Worm (Caenorhabditis elegans) whole organism, dauer: ENCODE measurements around the gene mans-3.

Experiments
- unc-62 ChIP-seq: sonication (generic microtip); optimal IDR thresholded peaks from 2 replicates; lab custom pipeline; 2017; ENCODE audit warnings: missing biosample characterization, missing genetic modification reagents, missing genetic modification characterization

The mans-3 gene

ce11 chrX:5137716-5138470, 27.3 kb upstream of the mans-3 start:
- TF ChIP-seq unc-62 (GFP tag; lab: Kevin White, UChicago): no peak

ce11 chrX:5140177-5140576, 25.0 kb upstream of the mans-3 start:
- no peak for TF ChIP-seq unc-62 (GFP tag; lab: Kevin White, UChicago)

- TF ChIP-seq unc-62 (GFP tag; lab: Kevin White, UChicago): no peak
Measured at ce11 chrX:5142403-5142802, 22.8 kb upstream of the mans-3 start.

ce11 chrX:5147918-5148317, 17.3 kb upstream of the mans-3 start, which contains the start of gene C31H2.14:
Gene C31H2.14 (plus strand): TSS chrX:5148218.
- TF ChIP-seq unc-62 (GFP tag; lab: Kevin White, UChicago): no peak

ce11 chrX:5150389-5150788, 14.8 kb upstream of the mans-3 start, which contains the start of gene dpy-8:
Gene dpy-8 (minus strand): TSS chrX:5150476.
- TF ChIP-seq unc-62 (GFP tag; lab: Kevin White, UChicago): no peak

- no peak for TF ChIP-seq unc-62 (GFP tag; lab: Kevin White, UChicago)
Measured at ce11 chrX:5151403-5151802, 13.8 kb upstream of the mans-3 start.

ce11 chrX:5151866-5152265, 13.3 kb upstream of the mans-3 start:
- no peak for TF ChIP-seq unc-62 (GFP tag; lab: Kevin White, UChicago)

- TF ChIP-seq unc-62 (GFP tag; lab: Kevin White, UChicago): no peak
Measured at ce11 chrX:5152931-5153330, 12.3 kb upstream of the mans-3 start.

- TF ChIP-seq unc-62 (GFP tag; lab: Kevin White, UChicago): no peak
Measured at ce11 chrX:5154278-5154677, 10.9 kb upstream of the mans-3 start, which contains the start of gene C31H2.3. Gene C31H2.3 (minus strand): TSS chrX:5154378.

- TF ChIP-seq unc-62 (GFP tag; lab: Kevin White, UChicago): no peak
Measured at ce11 chrX:5159645-5160044, 5.5 kb upstream of the mans-3 start, which contains the start of gene C31H2.4. Gene C31H2.4 (minus strand): TSS chrX:5159663.

- no peak for TF ChIP-seq unc-62 (GFP tag; lab: Kevin White, UChicago)
Measured at ce11 chrX:5162755-5163154, 2.4 kb upstream of the mans-3 start, which contains the start of gene EGAP5.1. Gene EGAP5.1 (plus strand): TSS chrX:5163055.

- no peak for TF ChIP-seq unc-62 (GFP tag; lab: Kevin White, UChicago)
Measured at ce11 chrX:5164054-5164453, 1.1 kb upstream of the mans-3 start.

ce11 chrX:5168770-5169169, 3.6 kb downstream of the mans-3 start:
- TF ChIP-seq unc-62 (GFP tag; lab: Kevin White, UChicago): no peak

- TF ChIP-seq unc-62 (GFP tag; lab: Kevin White, UChicago): no peak
Measured at ce11 chrX:5171085-5171484, 5.9 kb downstream of the mans-3 start, which contains the start of gene T03G11.10. Gene T03G11.10 (minus strand): TSS chrX:5171185.

ce11 chrX:5174256-5174655, 9.1 kb downstream of the mans-3 start, which contains the start of gene zchc-1A:
Gene zchc-1A (plus strand): TSS chrX:5174369.
- no peak for TF ChIP-seq unc-62 (GFP tag; lab: Kevin White, UChicago)

- no peak for TF ChIP-seq unc-62 (GFP tag; lab: Kevin White, UChicago)
Measured at ce11 chrX:5179050-5179449, 13.9 kb downstream of the mans-3 start, which contains the start of gene metl-9. Gene metl-9 (minus strand): TSS chrX:5179150.

- no peak for TF ChIP-seq unc-62 (GFP tag; lab: Kevin White, UChicago)
Measured at ce11 chrX:5179874-5180273, 14.7 kb downstream of the mans-3 start, which contains the start of gene sru-48. Gene sru-48 (plus strand): TSS chrX:5180174.
